Worm (Caenorhabditis elegans): ENCODE data around the gene irld-2.

Gene irld-2

DNA sequence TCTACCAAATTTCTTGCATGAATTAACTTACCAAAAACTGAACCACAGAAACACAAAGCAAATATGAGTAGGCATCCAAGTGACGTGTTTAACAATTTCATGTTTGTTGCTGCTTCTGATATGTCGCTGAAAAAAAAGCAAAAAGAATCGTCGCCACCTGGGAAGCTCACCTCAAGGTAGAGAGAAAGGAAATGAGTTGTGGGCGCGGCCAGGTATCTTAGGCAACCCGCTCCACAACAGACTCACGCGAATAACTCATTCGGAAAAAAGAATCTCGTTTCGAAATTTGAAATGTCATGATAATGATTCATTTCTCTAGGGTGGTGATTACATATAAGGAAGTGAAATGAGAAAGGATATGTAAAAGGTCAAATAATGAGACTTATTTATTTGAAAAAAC is at the start of gene irld-2:
Gene irld-2, minus strand, starts transcription at position 101 of the 400 bp plus-strand sequence.
- no peak for TF ChIP-seq sma-3 (GFP tag; optimal IDR thresholded peaks at IDR 0.05)
- TF ChIP-seq unc-55 (GFP tag; optimal IDR thresholded peaks at IDR 0.05) = no peak
- TF ChIP-seq ztf-11 (tag; optimal IDR thresholded peaks at IDR 0.05) = no peak
- TF ChIP-seq crh-2 (tag; optimal IDR thresholded peaks at IDR 0.05) = no peak
- no peak for TF ChIP-seq snpc-4 (tag; optimal IDR thresholded peaks at IDR 0.05)
- TF ChIP-seq nhr-11 (tag; optimal IDR thresholded peaks at IDR 0.05) = no peak
- TF ChIP-seq mbf-1 (tag; optimal IDR thresholded peaks at IDR 0.05) = no peak
- no peak for TF ChIP-seq fos-1 (tag; optimal IDR thresholded peaks at IDR 0.05)
- no peak for TF ChIP-seq nhr-25 (tag; optimal IDR thresholded peaks at IDR 0.05)
- TF ChIP-seq alr-1 (tag; optimal IDR thresholded peaks at IDR 0.05) = no peak
- no peak for TF ChIP-seq zag-1 (tag; optimal IDR thresholded peaks at IDR 0.05)
- no peak for TF ChIP-seq ceh-16 (tag; optimal IDR thresholded peaks at IDR 0.05)
- TF ChIP-seq egl-27 (tag; optimal IDR thresholded peaks at IDR 0.05) = no peak
- TF ChIP-seq gmeb-1 (tag; optimal IDR thresholded peaks at IDR 0.05) = no peak
- TF ChIP-seq ztf-1 (GFP tag; conservative IDR thresholded peaks at IDR 0.05) = no peak
- no peak for TF ChIP-seq nhr-21 (tag; optimal IDR thresholded peaks at IDR 0.05)
- TF ChIP-seq mdl-1 (tag; optimal IDR thresholded peaks at IDR 0.05) = no peak
- no peak for TF ChIP-seq lsy-2 (tag; optimal IDR thresholded peaks at IDR 0.05)
- TF ChIP-seq Y55F3AM.14 (GFP tag; optimal IDR thresholded peaks at IDR 0.05) = no peak

DNA sequence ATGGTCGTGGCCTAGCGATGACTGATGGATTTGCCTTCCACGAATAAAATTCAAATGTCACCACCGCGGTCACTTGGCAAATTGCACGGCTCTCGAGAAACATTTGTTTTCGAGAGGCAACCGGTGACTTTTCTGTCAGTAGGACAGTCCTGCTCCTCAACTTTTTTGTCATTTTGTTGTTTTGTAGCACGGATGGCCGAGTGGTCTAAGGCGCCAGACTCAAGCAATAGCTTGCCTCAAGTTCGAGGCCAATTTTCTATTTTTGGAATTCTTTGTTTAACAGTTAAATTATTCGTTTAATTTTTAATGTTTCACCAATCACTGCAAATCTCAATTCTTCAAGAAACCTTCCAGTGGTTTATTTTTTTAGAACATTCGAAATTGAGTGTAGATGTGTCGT is 49.4 kb upstream of the irld-2 start:
- TF ChIP-seq nhr-21 (tag; optimal IDR thresholded peaks at IDR 0.05) (no peak), skn-1 (tag; optimal IDR thresholded peaks at IDR 0.05) (no peak), Y55F3AM.14 (GFP tag; optimal IDR thresholded peaks at IDR 0.05) (no peak), elt-1 (tag; optimal IDR thresholded peaks at IDR 0.05) (no peak), unc-55 (GFP tag; optimal IDR thresholded peaks at IDR 0.05) (no peak), nhr-11 (tag; optimal IDR thresholded peaks at IDR 0.05) (no peak), unc-62 (GFP tag; optimal IDR thresholded peaks at IDR 0.05) (no peak), ceh-16 (tag; optimal IDR thresholded peaks at IDR 0.05) (no peak), zag-1 (tag; optimal IDR thresholded peaks at IDR 0.05) (no peak), mdl-1 (tag; optimal IDR thresholded peaks at IDR 0.05) (no peak), R02D3.7 (tag; optimal IDR thresholded peaks at IDR 0.05) (no peak), lsy-2 (tag; optimal IDR thresholded peaks at IDR 0.05) (no peak), nhr-6 (tag; optimal IDR thresholded peaks at IDR 0.05) (no peak), nhr-77 (tag; optimal IDR thresholded peaks at IDR 0.05) (no peak), ztf-4 (tag; optimal IDR thresholded peaks at IDR 0.05) (no peak), sma-3 (GFP tag; optimal IDR thresholded peaks at IDR 0.05) (no peak), mab-5 (tag; optimal IDR thresholded peaks at IDR 0.05) (no peak), peb-1 (tag; optimal IDR thresholded peaks at IDR 0.05) (no peak)

DNA sequence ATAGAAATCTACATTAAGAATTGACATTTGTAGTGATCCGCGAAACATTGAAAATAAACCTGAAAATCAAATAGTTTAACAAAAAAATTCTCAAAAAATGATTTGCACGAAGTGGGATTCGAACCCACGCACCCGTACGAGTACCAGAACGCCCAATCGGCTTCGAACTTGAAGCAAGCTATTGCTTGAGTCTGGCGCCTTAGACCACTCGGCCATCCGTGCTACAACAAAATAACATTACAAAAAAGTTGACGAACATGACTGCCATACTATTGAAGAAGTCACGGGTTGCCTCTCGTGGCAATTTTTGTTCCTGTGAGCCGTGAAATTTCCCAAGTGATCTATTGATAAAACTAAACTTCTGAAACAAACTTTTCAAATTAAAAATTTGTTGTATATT is 48.4 kb upstream of the irld-2 start:
- no peak for TF ChIP-seq ztf-1 (GFP tag; conservative IDR thresholded peaks at IDR 0.05)
- TF ChIP-seq fos-1 (tag; optimal IDR thresholded peaks at IDR 0.05) = no peak
- no peak for TF ChIP-seq mbf-1 (tag; optimal IDR thresholded peaks at IDR 0.05)
- TF ChIP-seq ztf-11 (tag; optimal IDR thresholded peaks at IDR 0.05) = no peak
- no peak for TF ChIP-seq egl-27 (tag; optimal IDR thresholded peaks at IDR 0.05)
- TF ChIP-seq mdl-1 (tag; optimal IDR thresholded peaks at IDR 0.05) = no peak
- no peak for TF ChIP-seq snpc-4 (tag; optimal IDR thresholded peaks at IDR 0.05)
- TF ChIP-seq ceh-82 (tag; optimal IDR thresholded peaks at IDR 0.05) = no peak
- no peak for TF ChIP-seq F13H6.1 (tag; optimal IDR thresholded peaks at IDR 0.05)
- TF ChIP-seq sma-3 (GFP tag; optimal IDR thresholded peaks at IDR 0.05) = no peak
- TF ChIP-seq nhr-237 (tag; optimal IDR thresholded peaks at IDR 0.05) = no peak
- no peak for TF ChIP-seq ztf-4 (tag; optimal IDR thresholded peaks at IDR 0.05)
- TF ChIP-seq blmp-1 (tag; optimal IDR thresholded peaks at IDR 0.05; ENCODE audit: insufficient read depth) = no peak
- TF ChIP-seq ama-1 (optimal IDR thresholded peaks at IDR 0.05) = no peak

DNA sequence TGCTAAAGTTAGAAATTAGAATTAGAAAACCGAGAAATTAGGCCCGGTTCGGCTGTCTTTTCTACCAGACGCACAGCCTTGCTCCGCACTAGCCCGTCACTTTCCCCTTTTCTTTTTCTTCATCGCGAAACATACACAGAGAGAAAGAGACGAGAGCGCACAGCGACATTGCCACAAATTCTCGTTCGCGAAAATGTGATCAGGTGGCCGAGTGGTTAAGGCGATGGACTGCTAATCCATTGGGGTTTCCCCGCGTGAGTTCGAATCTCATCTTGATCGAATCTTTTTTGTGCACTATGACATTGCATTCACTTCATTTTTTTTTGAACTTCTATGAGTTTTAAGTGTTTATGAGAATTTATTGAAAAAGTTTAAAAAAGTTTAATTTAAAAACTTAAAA is 47.6 kb upstream of the irld-2 start:
- TF ChIP-seq ceh-16 (tag; optimal IDR thresholded peaks at IDR 0.05) (no peak), R02D3.7 (tag; optimal IDR thresholded peaks at IDR 0.05) (no peak), mbf-1 (tag; optimal IDR thresholded peaks at IDR 0.05) (no peak), F13H6.1 (tag; optimal IDR thresholded peaks at IDR 0.05) (peak; percentile 47), nhr-77 (tag; optimal IDR thresholded peaks at IDR 0.05) (no peak), lin-13 (GFP tag; optimal IDR thresholded peaks at IDR 0.05) (no peak), nhr-6 (tag; optimal IDR thresholded peaks at IDR 0.05) (no peak), nhr-237 (tag; optimal IDR thresholded peaks at IDR 0.05) (no peak), ceh-82 (tag; optimal IDR thresholded peaks at IDR 0.05) (no peak), alr-1 (tag; optimal IDR thresholded peaks at IDR 0.05) (no peak), dmd-4 (tag; optimal IDR thresholded peaks at IDR 0.05) (no peak), sem-4 (tag; optimal IDR thresholded peaks at IDR 0.05) (no peak), crh-2 (tag; optimal IDR thresholded peaks at IDR 0.05) (peak; percentile 60), sma-9 (GFP tag; optimal IDR thresholded peaks at IDR 0.05) (peak; percentile 62), sma-9 (tag; optimal IDR thresholded peaks at IDR 0.05) (no peak), egl-27 (tag; optimal IDR thresholded peaks at IDR 0.05) (no peak), nhr-11 (tag; optimal IDR thresholded peaks at IDR 0.05) (no peak), sma-3 (GFP tag; optimal IDR thresholded peaks at IDR 0.05) (peak; percentile 31), nhr-129 (tag; optimal IDR thresholded peaks at IDR 0.05) (peak; percentile 75), C34F6.9 (tag; optimal IDR thresholded peaks at IDR 0.05) (no peak), fos-1 (tag; optimal IDR thresholded peaks at IDR 0.05) (peak; percentile 45), unc-39 (tag; optimal IDR thresholded peaks at IDR 0.05) (no peak), Y55F3AM.14 (GFP tag; optimal IDR thresholded peaks at IDR 0.05) (no peak), mdl-1 (tag; optimal IDR thresholded peaks at IDR 0.05) (no peak), nhr-23 (tag; optimal IDR thresholded peaks at IDR 0.05) (no peak), snpc-4 (tag; optimal IDR thresholded peaks at IDR 0.05) (peak; percentile 3), zag-1 (tag; optimal IDR thresholded peaks at IDR 0.05) (no peak), blmp-1 (tag; optimal IDR thresholded peaks at IDR 0.05; ENCODE audit: insufficient read depth) (no peak), nhr-25 (tag; optimal IDR thresholded peaks at IDR 0.05) (no peak), ZK546.5 (tag; optimal IDR thresholded peaks at IDR 0.05) (no peak), gmeb-1 (tag; optimal IDR thresholded peaks at IDR 0.05) (peak; percentile 35), ztf-11 (tag; optimal IDR thresholded peaks at IDR 0.05) (no peak), lin-11 (tag; optimal IDR thresholded peaks at IDR 0.05) (peak; percentile 13), elt-1 (tag; optimal IDR thresholded peaks at IDR 0.05) (no peak)

Data from whole organism, L2 larva.